Worm (Caenorhabditis elegans): Measurements from ENCODE around the gene F41E7.2.

DNA sequence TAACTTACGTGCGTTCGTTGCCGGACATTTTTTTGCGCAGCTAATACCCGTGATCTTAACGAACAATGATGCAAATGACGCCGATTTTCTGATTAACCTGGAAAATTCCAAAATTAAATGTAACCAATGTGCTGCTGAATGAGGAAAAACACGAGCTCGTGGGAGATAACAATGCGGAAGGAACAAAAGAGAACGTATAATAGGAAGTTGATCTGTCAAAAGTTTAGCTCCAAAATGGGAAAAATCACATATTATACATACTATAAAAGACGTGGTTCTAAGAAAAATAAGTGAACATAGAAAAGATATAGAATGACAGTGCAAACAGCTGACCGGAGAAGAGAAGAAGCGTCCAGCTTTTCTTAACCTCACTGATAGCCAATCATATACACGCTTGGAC, 20.7 kb upstream of the F41E7.2 start, which contains the start of gene C14H10.2:
- TF ChIP-seq ceh-36 (tag; optimal IDR thresholded peaks at IDR 0.05) (no peak), ama-1 (optimal IDR thresholded peaks at IDR 0.05) (no peak), ets-7 (tag; optimal IDR thresholded peaks at IDR 0.05) (no peak), pes-1 (GFP tag; IDR thresholded peaks at IDR 0.05) (no peak), aly-1 (tag; optimal IDR thresholded peaks at IDR 0.05) (no peak)

All from whole organism, early embryonic.